Fruit fly (Drosophila melanogaster) whole organism: ENCODE results near the gene Snx21.

Source experiments
- CG8478 ChIP-seq: fragments of >200 bp; optimal IDR thresholded peaks from 2 replicates; lab custom pipeline; 2018; ENCODE audit warnings: inconsistent platforms
- Dll ChIP-seq: fragments of >200 bp; optimal IDR thresholded peaks from 2 replicates; lab custom pipeline; 2017
- pan ChIP-seq: fragments of >200 bp; optimal IDR thresholded peaks from 2 replicates; lab custom pipeline; 2017
- psq ChIP-seq: fragments of >200 bp; optimal IDR thresholded peaks from 2 replicates; lab custom pipeline; 2017
- usp ChIP-seq: fragments of >200 bp; optimal IDR thresholded peaks from 2 replicates; lab custom pipeline; 2017; ENCODE audit warnings: missing biosample characterization, missing genetic modification characterization, mixed read lengths

DNA sequence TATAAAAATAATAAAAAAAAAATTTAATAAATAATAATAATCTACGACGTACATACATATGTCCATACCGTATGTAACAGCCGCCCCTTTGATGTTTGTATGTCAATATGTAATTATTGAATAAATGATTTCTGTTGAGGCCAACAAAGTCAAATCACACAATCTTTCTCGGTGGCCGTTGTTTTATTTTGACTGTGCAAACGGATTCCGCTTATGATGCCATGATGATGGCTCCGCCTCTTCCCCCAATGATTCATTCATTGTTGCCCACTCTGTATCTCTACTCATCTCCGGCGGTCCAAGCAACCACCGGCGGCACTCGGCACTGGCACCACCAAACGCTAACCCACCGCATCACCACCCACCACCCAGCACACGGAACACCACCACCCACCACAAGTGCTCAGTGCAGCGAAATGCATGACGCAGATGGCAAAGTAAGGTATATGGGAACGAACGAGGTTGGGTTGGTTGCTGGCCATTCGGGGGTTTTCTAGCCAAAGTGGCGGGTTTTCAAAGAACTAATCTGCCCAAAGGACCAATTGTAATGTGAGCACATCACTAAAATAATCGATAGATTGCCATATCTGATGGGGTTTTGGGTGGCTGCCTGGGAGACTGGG lies 16.2 kb downstream of the Snx21 start:
- TF ChIP-seq usp (GFP tag; lab: Kevin White, UChicago): no peak
- no peak for TF ChIP-seq psq
- no peak for TF ChIP-seq pan (lab: Kevin White, UChicago)
- no peak for TF ChIP-seq CG8478 (lab: Kevin White, UChicago)
- peak; percentile 15 for TF ChIP-seq Dll (lab: Kevin White, UChicago)
